Fruit fly (Drosophila melanogaster) whole organism: ENCODE measurements around the gene Ziz.

ENCODE experiments used
- CG8478 ChIP-seq: fragments of >200 bp; optimal IDR thresholded peaks from 2 replicates; lab custom pipeline; 2018; ENCODE audit warnings: inconsistent platforms
- Dll ChIP-seq: fragments of >200 bp; optimal IDR thresholded peaks from 2 replicates; lab custom pipeline; 2017
- EcR ChIP-seq, 2 experiments: fragments of >200 bp; optimal IDR thresholded peaks; 2 replicates each; lab custom pipeline; 2017; ENCODE audit warnings: missing biosample characterization in 2 of 2, missing genetic modification characterization in 2 of 2, missing genetic modification reagents in 2 of 2
- pan ChIP-seq: fragments of >200 bp; optimal IDR thresholded peaks from 2 replicates; lab custom pipeline; 2017
- psq ChIP-seq: fragments of >200 bp; optimal IDR thresholded peaks from 2 replicates; lab custom pipeline; 2017
- usp ChIP-seq: fragments of >200 bp; optimal IDR thresholded peaks from 2 replicates; lab custom pipeline; 2017; ENCODE audit warnings: missing biosample characterization, missing genetic modification characterization, mixed read lengths

Ziz gene

DNA sequence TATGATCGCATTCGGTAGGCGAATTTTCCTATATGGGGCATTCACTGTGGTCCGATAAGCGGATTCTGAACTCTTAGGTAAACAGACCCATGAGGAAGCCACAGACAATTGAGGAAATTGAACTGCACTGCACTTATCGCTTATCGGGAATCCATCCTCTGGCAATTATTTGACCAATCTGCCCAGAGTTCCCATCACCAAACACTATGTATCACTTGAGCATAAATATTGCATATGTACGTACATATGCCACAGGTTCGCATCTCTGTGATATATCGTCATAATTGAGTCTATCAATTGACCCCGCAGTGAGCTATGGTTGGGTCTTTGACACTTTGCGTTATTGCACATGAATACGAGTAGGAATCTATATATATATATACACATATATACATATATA is 47.7 kb downstream of the Ziz start:
- TF ChIP-seq CG8478 (lab: Kevin White, UChicago) (no peak), psq (lab: Kevin White, UChicago) (no peak), Dll (lab: Kevin White, UChicago) (no peak), usp (GFP tag; lab: Kevin White, UChicago) (no peak), pan (lab: Kevin White, UChicago) (no peak), EcR (GFP tag; optimal IDR thresholded peaks at IDR 0.05; lab: Kevin White, UChicago) (no peak)

DNA sequence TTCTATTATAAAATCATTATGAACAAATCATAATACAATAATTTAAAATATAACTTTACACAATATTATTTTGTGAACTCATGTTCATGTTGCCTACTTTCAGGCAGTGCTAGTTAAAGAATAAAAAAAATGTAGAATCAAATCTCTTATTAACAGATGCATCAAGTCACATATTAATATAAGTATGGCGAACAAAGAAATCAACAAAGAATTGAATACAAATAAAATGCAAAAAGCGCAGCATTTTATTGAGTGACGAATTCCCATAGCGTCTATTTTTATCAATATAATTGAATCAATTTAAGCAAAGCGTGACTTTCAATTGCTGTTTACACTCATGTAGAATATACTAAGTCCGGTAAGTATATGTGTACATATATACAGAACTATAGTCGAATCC is 48.3 kb downstream of the Ziz start:
- no peak for TF ChIP-seq usp (GFP tag; lab: Kevin White, UChicago)
- TF ChIP-seq pan (lab: Kevin White, UChicago): no peak
- TF ChIP-seq CG8478 (lab: Kevin White, UChicago): no peak
- no peak for TF ChIP-seq EcR (GFP tag; optimal IDR thresholded peaks at IDR 0.05; lab: Kevin White, UChicago)
- TF ChIP-seq psq (lab: Kevin White, UChicago): no peak
- no peak for TF ChIP-seq Dll (lab: Kevin White, UChicago)

DNA sequence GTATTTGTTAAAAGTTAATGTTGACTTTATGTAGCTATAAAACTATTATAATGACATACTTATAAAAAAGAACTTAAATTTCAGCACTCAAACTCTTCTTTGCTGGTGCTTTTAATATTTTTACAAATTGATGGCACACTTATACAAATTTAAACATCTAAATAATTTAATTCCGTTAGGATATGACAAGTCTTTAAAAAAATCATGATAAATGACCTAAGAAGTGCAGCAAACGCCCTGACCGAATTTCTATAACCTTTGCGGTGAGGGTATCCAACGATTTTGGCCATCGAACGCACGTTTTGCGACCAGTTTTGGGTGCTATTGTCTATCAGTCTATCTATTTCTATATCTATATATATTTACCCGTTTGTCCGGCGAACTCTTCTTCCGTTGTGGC is 53.2 kb downstream of the Ziz start:
- TF ChIP-seq Dll (lab: Kevin White, UChicago): no peak
- TF ChIP-seq usp (GFP tag; lab: Kevin White, UChicago): no peak
- TF ChIP-seq psq (lab: Kevin White, UChicago): no peak
- no peak for TF ChIP-seq pan (lab: Kevin White, UChicago)
- TF ChIP-seq EcR (GFP tag; optimal IDR thresholded peaks at IDR 0.05; lab: Kevin White, UChicago): no peak
- no peak for TF ChIP-seq CG8478 (lab: Kevin White, UChicago)

dm6 chr2L:7442106-7442505 is 54.0 kb downstream of the Ziz start:
- TF ChIP-seq Dll (lab: Kevin White, UChicago) (no peak), EcR (GFP tag; optimal IDR thresholded peaks at IDR 0.05; lab: Kevin White, UChicago) (no peak), CG8478 (lab: Kevin White, UChicago) (no peak), psq (lab: Kevin White, UChicago) (no peak), pan (lab: Kevin White, UChicago) (no peak), usp (GFP tag; lab: Kevin White, UChicago) (no peak)

dm6 chr2L:7440458-7441018 is 55.6 kb downstream of the Ziz start:
- TF ChIP-seq Dll (lab: Kevin White, UChicago) (no peak), EcR (GFP tag; optimal IDR thresholded peaks at IDR 0.05; lab: Kevin White, UChicago) (no peak), CG8478 (lab: Kevin White, UChicago) (no peak), psq (lab: Kevin White, UChicago) (no peak), usp (GFP tag; lab: Kevin White, UChicago) (no peak), pan (lab: Kevin White, UChicago) (no peak)

DNA sequence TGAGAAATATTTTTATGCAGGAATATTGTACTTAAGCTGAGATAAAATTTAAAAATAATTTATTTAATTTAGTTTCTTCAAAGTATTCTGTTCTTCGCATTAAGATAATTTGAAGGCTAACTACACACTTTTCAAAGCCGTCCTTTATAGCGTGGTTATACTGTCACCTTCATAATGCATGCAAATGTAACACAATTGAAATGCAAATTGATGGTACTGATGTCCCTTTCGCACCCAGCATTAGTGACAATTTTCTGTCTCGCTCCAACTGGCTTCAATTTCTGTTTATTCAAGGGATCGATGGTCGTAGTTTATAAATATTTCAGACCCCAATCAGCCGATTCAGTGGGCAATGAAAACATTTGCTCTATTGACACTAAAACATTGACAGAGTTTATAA is 57.6 kb downstream of the Ziz start:
- TF ChIP-seq usp (GFP tag; lab: Kevin White, UChicago) (no peak), Dll (lab: Kevin White, UChicago) (no peak), psq (lab: Kevin White, UChicago) (no peak), EcR (GFP tag; optimal IDR thresholded peaks at IDR 0.05; lab: Kevin White, UChicago) (no peak), CG8478 (lab: Kevin White, UChicago) (no peak), pan (lab: Kevin White, UChicago) (no peak)

DNA sequence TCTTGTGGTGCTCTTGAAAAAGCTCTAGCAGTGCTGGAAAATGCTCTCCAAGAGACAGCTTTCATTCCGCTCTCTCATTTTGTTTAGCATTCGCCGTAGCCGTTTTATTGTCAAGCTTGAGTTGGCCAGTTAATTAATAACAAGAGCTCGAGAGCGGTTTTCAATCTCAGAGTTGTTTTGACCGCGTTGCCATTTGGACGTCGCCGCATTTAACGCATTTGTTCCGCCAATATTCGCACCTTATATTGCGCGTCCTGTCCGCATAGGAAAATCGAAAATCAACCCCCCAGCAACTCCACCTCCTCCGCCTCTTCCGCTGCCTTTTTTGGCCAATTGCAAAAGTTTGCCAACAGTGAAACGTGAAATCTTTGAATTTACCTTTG is 58.8 kb downstream of the Ziz start, which contains the start of gene CG5973:
Gene CG5973, plus strand, starts transcription at position 168 of the 383 bp plus-strand sequence.
- TF ChIP-seq psq (lab: Kevin White, UChicago): no peak

dm6 chr2L:7436492-7437324 is 59.4 kb downstream of the Ziz start:
- TF ChIP-seq psq (lab: Kevin White, UChicago) (no peak), Dll (lab: Kevin White, UChicago) (no peak), CG8478 (lab: Kevin White, UChicago) (no peak), pan (lab: Kevin White, UChicago) (no peak), EcR (GFP tag; optimal IDR thresholded peaks at IDR 0.05; lab: Kevin White, UChicago) (no peak), usp (GFP tag; lab: Kevin White, UChicago) (no peak)

DNA sequence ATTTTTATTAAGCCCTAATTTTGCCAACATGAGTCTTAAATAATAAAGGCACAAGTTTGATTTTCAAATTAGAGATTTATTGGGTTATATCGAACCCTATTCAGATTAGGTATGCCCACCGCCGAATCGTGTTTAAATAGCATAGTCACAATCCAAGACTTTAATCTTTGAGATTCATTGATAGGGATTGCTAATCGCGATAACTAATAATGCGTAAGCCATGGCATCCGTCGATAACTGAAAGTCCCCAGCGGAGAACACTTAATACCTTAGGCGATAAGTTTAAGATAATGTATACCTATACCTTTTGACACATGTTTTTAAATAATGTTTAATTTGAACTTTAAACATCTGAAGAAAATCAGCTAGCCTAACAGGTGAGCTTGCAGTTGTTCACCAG is 60.6 kb downstream of the Ziz start:
- TF ChIP-seq EcR (GFP tag; optimal IDR thresholded peaks at IDR 0.05; lab: Kevin White, UChicago): no peak
- TF ChIP-seq psq (lab: Kevin White, UChicago): no peak
- TF ChIP-seq CG8478 (lab: Kevin White, UChicago): no peak
- no peak for TF ChIP-seq Dll (lab: Kevin White, UChicago)
- no peak for TF ChIP-seq usp (GFP tag; lab: Kevin White, UChicago)
- no peak for TF ChIP-seq pan (lab: Kevin White, UChicago)

- TF ChIP-seq EcR (GFP tag; optimal IDR thresholded peaks at IDR 0.05; lab: Kevin White, UChicago) (no peak), pan (lab: Kevin White, UChicago) (no peak), psq (lab: Kevin White, UChicago) (no peak), Dll (lab: Kevin White, UChicago) (no peak), CG8478 (lab: Kevin White, UChicago) (no peak), usp (GFP tag; lab: Kevin White, UChicago) (no peak)
These were observed 61.3 kb downstream of the Ziz start for dm6 chr2L:7434737-7435356.
